Fruit fly (Drosophila melanogaster): ENCODE data around the gene Rph.
A peak's percentile ranks its signal among the peaks of the same experiment; 100 is the strongest.

The Rph gene

dm6 chrX:10719280-10719679 lies 38.2 kb downstream of the Rph start (continued):
- TF ChIP-seq vnd (GFP tag; IDR thresholded peaks at IDR 0.05; ENCODE audit: partially characterized antibody) (0 out of 3 replicates have a peak, but pooled peaks have one; percentile 28), CG12769 (tag; optimal IDR thresholded peaks at IDR 0.05) (peak; percentile 46), dysf (GFP tag; IDR thresholded peaks at IDR 0.05) (no peak), CG9437 (GFP tag; optimal IDR thresholded peaks at IDR 0.05) (peak; percentile 9), lab (GFP tag; optimal IDR thresholded peaks at IDR 0.05) (peak; percentile 41), CG15514 (GFP tag; optimal IDR thresholded peaks at IDR 0.05) (peak; percentile 0), Rfx (GFP tag; IDR thresholded peaks at IDR 0.05) (0 out of 2 replicates have a peak, but pooled peaks have one; percentile 15), GATAe (GFP tag; conservative IDR thresholded peaks at IDR 0.05) (0 out of 2 replicates have a peak, but pooled peaks have one; percentile 45), rib (GFP tag; IDR thresholded peaks at IDR 0.05) (peak; percentile 84), mirr (GFP tag; optimal IDR thresholded peaks at IDR 0.05) (peak; percentile 52), CG8290 (GFP tag; optimal IDR thresholded peaks at IDR 0.05) (no peak), CG8290 (tag; optimal IDR thresholded peaks at IDR 0.05) (peak in 1 of 2 experiments; percentile 38), Ptx1 (GFP tag; IDR thresholded peaks at IDR 0.05) (0 out of 2 replicates have a peak, but pooled peaks have one; percentile 9)

- TF ChIP-seq repo (GFP tag; optimal IDR thresholded peaks at IDR 0.05) (no peak), Meics (GFP tag; optimal IDR thresholded peaks at IDR 0.05) (peak; percentile 18), CG11085 (GFP tag; IDR thresholded peaks at IDR 0.05) (no peak), CG4360 (GFP tag; IDR thresholded peaks at IDR 0.05) (no peak), HLHmδ (GFP tag; optimal IDR thresholded peaks at IDR 0.05) (no peak), bigmax (GFP tag; optimal IDR thresholded peaks at IDR 0.05) (no peak), pros (GFP tag; optimal IDR thresholded peaks at IDR 0.05) (no peak), Bdp1 (GFP tag; optimal IDR thresholded peaks at IDR 0.05) (no peak), Hr51 (GFP tag; optimal IDR thresholded peaks at IDR 0.05) (peak in 1 of 2 experiments; percentile 77), Fer3 (tag; optimal IDR thresholded peaks at IDR 0.05) (peak; percentile 42), CG1832 (GFP tag; optimal IDR thresholded peaks at IDR 0.05) (no peak), mirr (GFP tag; optimal IDR thresholded peaks at IDR 0.05) (no peak), CG15011 (GFP tag; optimal IDR thresholded peaks at IDR 0.05) (no peak), CG16779 (GFP tag; IDR thresholded peaks at IDR 0.05) (no peak), Gsc (GFP tag; IDR thresholded peaks at IDR 0.05) (no peak), HHEX (GFP tag; optimal IDR thresholded peaks at IDR 0.05) (no peak), CG8359 (GFP tag; optimal IDR thresholded peaks at IDR 0.05; ENCODE audit: borderline replicate concordance) (no peak), schlank (tag; optimal IDR thresholded peaks at IDR 0.05) (no peak), Adf1 (GFP tag; IDR thresholded peaks at IDR 0.05) (no peak), CG18599 (GFP tag; optimal IDR thresholded peaks at IDR 0.05) (peak; percentile 28), NfI (GFP tag; optimal IDR thresholded peaks at IDR 0.05) (no peak), stc (GFP tag; IDR thresholded peaks at IDR 0.05) (peak; percentile 52; the same call in 1 of the 2 replicates), vfl (GFP tag; optimal IDR thresholded peaks at IDR 0.05) (no peak), CG30403 (GFP tag; optimal IDR thresholded peaks at IDR 0.05) (peak; percentile 30), CG10366 (GFP tag; IDR thresholded peaks at IDR 0.05) (peak; percentile 56), CG3163 (GFP tag; optimal IDR thresholded peaks at IDR 0.05) (no peak), hth (optimal IDR thresholded peaks at IDR 0.05) (no peak), ATbp (GFP tag; optimal IDR thresholded peaks at IDR 0.05) (peak; percentile 30), CG18476 (GFP tag; optimal IDR thresholded peaks at IDR 0.05) (no peak), CG2120 (GFP tag; optimal IDR thresholded peaks at IDR 0.05) (no peak), CG12071 (GFP tag; optimal IDR thresholded peaks at IDR 0.05) (peak; percentile 51), CG16815 (GFP tag; optimal IDR thresholded peaks at IDR 0.05) (no peak), pzg (GFP tag; optimal IDR thresholded peaks at IDR 0.05) (no peak), CG1233 (GFP tag; optimal IDR thresholded peaks at IDR 0.05) (peak; percentile 2), ind (GFP tag; optimal IDR thresholded peaks at IDR 0.05) (peak; percentile 50), Lhr (GFP tag; optimal IDR thresholded peaks at IDR 0.05) (no peak), Camta (GFP tag; optimal IDR thresholded peaks at IDR 0.05) (no peak), Elba2 (GFP tag; optimal IDR thresholded peaks at IDR 0.05) (no peak)
Measured at dm6 chrX:10717869-10718268, 39.6 kb downstream of the Rph start.

Data from whole organism, embryonic.